Worm (Caenorhabditis elegans) whole organism, late embryonic: Measurements from ENCODE around the gene dnj-10.

Experiments used
- C08G9.2 ChIP-seq: sonication (generic microtip); optimal IDR thresholded peaks from 2 replicates; lab custom pipeline; 2016; ENCODE audit warnings: mild to moderate bottlenecking, missing genetic modification characterization, moderate library complexity, missing compliant biosample characterization
- F13H6.1 ChIP-seq: sonication (generic microtip); optimal IDR thresholded peaks from 2 replicates; lab custom pipeline; 2016; ENCODE audit warnings: missing genetic modification characterization, missing compliant biosample characterization
- K02D7.2 ChIP-seq: sonication (generic microtip); optimal IDR thresholded peaks from 2 replicates; lab custom pipeline; 2017; ENCODE audit warnings: mild to moderate bottlenecking, missing genetic modification characterization, missing compliant biosample characterization
- K09A11.1 ChIP-seq: sonication (generic microtip); optimal IDR thresholded peaks from 2 replicates; lab custom pipeline; 2017; ENCODE audit warnings: antibody characterized with exemption, mild to moderate bottlenecking, missing genetic modification characterization, missing compliant biosample characterization; ENCODE audit not compliant: insufficient read depth
- T23F11.4 ChIP-seq: fragments of 200-800 bp; sonication (Bioruptor generic); optimal IDR thresholded peaks from 2 replicates; lab custom pipeline; 2018; ENCODE audit warnings: mild to moderate bottlenecking, missing genetic modification characterization, missing compliant biosample characterization
- ahr-1 ChIP-seq: sonication (generic microtip); optimal IDR thresholded peaks from 2 replicates; lab custom pipeline; 2016; ENCODE audit warnings: missing genetic modification characterization, missing compliant biosample characterization
- ceh-24 ChIP-seq: sonication (generic microtip); optimal IDR thresholded peaks from 2 replicates; lab custom pipeline; 2016; ENCODE audit warnings: mild to moderate bottlenecking, missing genetic modification characterization, missing compliant biosample characterization
- ceh-30 ChIP-seq: fragments of 150-350 bp; optimal IDR thresholded peaks from 2 replicates; lab custom pipeline; 2014; ENCODE audit warnings: missing biosample characterization, missing genetic modification characterization
- ceh-34 ChIP-seq: sonication (generic microtip); optimal IDR thresholded peaks from 2 replicates; lab custom pipeline; 2016; ENCODE audit warnings: mild to moderate bottlenecking, missing genetic modification characterization, missing compliant biosample characterization
- ceh-45 ChIP-seq: fragments of 200-800 bp; sonication (Bioruptor generic); IDR thresholded peaks from 2 replicates; pipeline ENCODE4 v1.3.6; 2022; ENCODE audit warnings: missing genetic modification reagents, missing genetic modification characterization, missing compliant biosample characterization
- ceh-6 ChIP-seq: fragments of 200-800 bp; sonication (Bioruptor generic); optimal IDR thresholded peaks from 2 replicates; lab custom pipeline; 2018; ENCODE audit warnings: mild to moderate bottlenecking, missing genetic modification characterization, missing compliant biosample characterization
- ceh-9 ChIP-seq: sonication (generic microtip); optimal IDR thresholded peaks from 2 replicates; lab custom pipeline; 2016; ENCODE audit warnings: mild to moderate bottlenecking, missing genetic modification characterization, inconsistent platforms, missing compliant biosample characterization
- che-1 ChIP-seq: sonication (generic microtip); optimal IDR thresholded peaks from 2 replicates; lab custom pipeline; 2016; ENCODE audit warnings: mild to moderate bottlenecking, missing genetic modification characterization, missing compliant biosample characterization
- dve-1 ChIP-seq: sonication (generic microtip); optimal IDR thresholded peaks from 2 replicates; lab custom pipeline; 2017; ENCODE audit warnings: antibody characterized with exemption, mild to moderate bottlenecking, missing genetic modification characterization, missing compliant biosample characterization
- elt-2 ChIP-seq: sonication (generic microtip); optimal IDR thresholded peaks from 2 replicates; lab custom pipeline; 2016; ENCODE audit warnings: missing genetic modification reagents, missing genetic modification characterization, missing compliant biosample characterization
- fax-1 ChIP-seq: sonication (generic microtip); optimal IDR thresholded peaks from 2 replicates; lab custom pipeline; 2016; ENCODE audit warnings: missing genotype, missing genetic modification characterization, missing compliant biosample characterization
- fkh-10 ChIP-seq: fragments of 150-350 bp; optimal IDR thresholded peaks from 2 replicates; lab custom pipeline; 2014; ENCODE audit warnings: missing biosample characterization, missing genetic modification reagents, missing genetic modification characterization
- gmeb-2 ChIP-seq: sonication (generic microtip); optimal IDR thresholded peaks from 2 replicates; lab custom pipeline; 2016; ENCODE audit warnings: missing genetic modification characterization, inconsistent platforms, missing compliant biosample characterization
- hlh-6 ChIP-seq: sonication (generic microtip); optimal IDR thresholded peaks from 2 replicates; lab custom pipeline; 2016; ENCODE audit warnings: missing genotype, missing genetic modification characterization, missing compliant biosample characterization
- hlh-8 ChIP-seq: sonication (generic microtip); optimal IDR thresholded peaks from 2 replicates; lab custom pipeline; 2016; ENCODE audit warnings: missing genotype, missing genetic modification characterization, missing compliant biosample characterization
- lim-6 ChIP-seq: sonication (generic microtip); optimal IDR thresholded peaks from 2 replicates; lab custom pipeline; 2016; ENCODE audit warnings: missing genetic modification characterization, missing compliant biosample characterization
- lin-11 ChIP-seq: fragments of 200-800 bp; sonication (Bioruptor generic); optimal IDR thresholded peaks from 2 replicates; lab custom pipeline; 2018; ENCODE audit warnings: mild to moderate bottlenecking, missing genetic modification characterization, missing compliant biosample characterization
- mec-3 ChIP-seq: sonication (generic microtip); optimal IDR thresholded peaks from 2 replicates; lab custom pipeline; 2016; ENCODE audit warnings: borderline replicate concordance, missing genetic modification characterization, missing compliant biosample characterization
- pag-3 ChIP-seq: sonication (generic microtip); optimal IDR thresholded peaks from 2 replicates; lab custom pipeline; 2016; ENCODE audit warnings: missing compliant biosample characterization, missing genetic modification characterization, borderline replicate concordance
- pat-9 ChIP-seq: fragments of 200-800 bp; sonication (Bioruptor generic); optimal IDR thresholded peaks from 2 replicates; lab custom pipeline; 2018; ENCODE audit warnings: mild to moderate bottlenecking, missing genetic modification characterization, moderate library complexity, missing compliant biosample characterization
- pax-1 ChIP-seq: fragments of 150-350 bp; optimal IDR thresholded peaks from 2 replicates; lab custom pipeline; 2014; ENCODE audit warnings: missing biosample characterization, missing genetic modification characterization
- pha-2 ChIP-seq: sonication (generic microtip); optimal IDR thresholded peaks from 2 replicates; lab custom pipeline; 2017; ENCODE audit warnings: mild to moderate bottlenecking, missing genetic modification characterization, missing compliant biosample characterization
- ref-2 ChIP-seq: sonication (generic microtip); optimal IDR thresholded peaks from 2 replicates; lab custom pipeline; 2016; ENCODE audit warnings: missing genetic modification characterization, missing compliant biosample characterization
- sdc-2 ChIP-seq: sonication (generic microtip); optimal IDR thresholded peaks from 2 replicates; lab custom pipeline; 2016; ENCODE audit warnings: missing genotype, missing genetic modification characterization, missing compliant biosample characterization
- tbx-7 ChIP-seq: sonication (generic microtip); optimal IDR thresholded peaks from 2 replicates; lab custom pipeline; 2016; ENCODE audit warnings: missing genotype, missing genetic modification characterization, missing compliant biosample characterization
- unc-42 ChIP-seq: sonication (generic microtip); optimal IDR thresholded peaks from 2 replicates; lab custom pipeline; 2016; ENCODE audit warnings: missing genotype, missing genetic modification characterization, missing compliant biosample characterization
- ztf-16 ChIP-seq: sonication (generic microtip); optimal IDR thresholded peaks from 2 replicates; lab custom pipeline; 2017; ENCODE audit warnings: missing genetic modification characterization, missing compliant biosample characterization

The dnj-10 gene

ce11 chrIII:8609683-8610082 lies 21.3 kb upstream of the dnj-10 start, which contains the start of gene C06E1.9:
Gene C06E1.9 (minus strand): TSS chrIII:8609783.
- no peak for TF ChIP-seq pag-3 (tag; lab: Kevin White, UChicago)
- TF ChIP-seq K02D7.2 (tag; lab: Kevin White, UChicago) = no peak
- no peak for TF ChIP-seq mec-3 (tag; lab: Kevin White, UChicago)
- no peak for TF ChIP-seq unc-42
- no peak for TF ChIP-seq pha-2 (tag; lab: Kevin White, UChicago)
- TF ChIP-seq K09A11.1 (tag; lab: Kevin White, UChicago) = no peak
- TF ChIP-seq fax-1 (tag; lab: Kevin White, UChicago) = no peak
- TF ChIP-seq gmeb-2 (tag; lab: Kevin White, UChicago) = no peak
- TF ChIP-seq F13H6.1 (tag; lab: Kevin White, UChicago) = no peak
- TF ChIP-seq che-1 = no peak
- no peak for TF ChIP-seq ceh-6 (GFP tag; lab: Kevin White, UChicago)
- TF ChIP-seq ztf-16 = no peak
- TF ChIP-seq ahr-1 (tag; lab: Kevin White, UChicago) = no peak
- TF ChIP-seq pax-1 = no peak
- TF ChIP-seq fkh-10 (GFP tag; lab: Kevin White, UChicago) = no peak
- no peak for TF ChIP-seq hlh-6 (tag; lab: Kevin White, UChicago)
- TF ChIP-seq elt-2 = no peak

ce11 chrIII:8611282-8611681 lies 19.7 kb upstream of the dnj-10 start:
- TF ChIP-seq F13H6.1 (tag; lab: Kevin White, UChicago) = no peak
- no peak for TF ChIP-seq ceh-45 (GFP tag; lab: Robert Waterston, UW)
- no peak for TF ChIP-seq fkh-10 (GFP tag; lab: Kevin White, UChicago)
- no peak for TF ChIP-seq ceh-30 (tag; lab: Kevin White, UChicago)
- no peak for TF ChIP-seq C08G9.2 (tag; lab: Kevin White, UChicago)
- no peak for TF ChIP-seq dve-1 (tag; lab: Kevin White, UChicago)
- TF ChIP-seq ceh-24 (tag; lab: Kevin White, UChicago) = no peak
- TF ChIP-seq lin-11 = no peak
- no peak for TF ChIP-seq tbx-7 (tag; lab: Kevin White, UChicago)
- TF ChIP-seq pat-9 = no peak
- TF ChIP-seq hlh-8 (tag; lab: Kevin White, UChicago) = no peak

ce11 chrIII:8613573-8613972 lies 17.4 kb upstream of the dnj-10 start:
- TF ChIP-seq ref-2 (tag; lab: Kevin White, UChicago) = no peak
- TF ChIP-seq ceh-34 (tag; lab: Kevin White, UChicago) = no peak
- TF ChIP-seq ceh-24 (tag; lab: Kevin White, UChicago) = no peak
- no peak for TF ChIP-seq ceh-9
- no peak for TF ChIP-seq sdc-2
- no peak for TF ChIP-seq hlh-8 (tag; lab: Kevin White, UChicago)
- no peak for TF ChIP-seq lim-6 (tag; lab: Kevin White, UChicago)
- TF ChIP-seq gmeb-2 (tag; lab: Kevin White, UChicago) = no peak
- TF ChIP-seq mec-3 (tag; lab: Kevin White, UChicago) = no peak
- no peak for TF ChIP-seq C08G9.2 (tag; lab: Kevin White, UChicago)

ce11 chrIII:8614490-8614889 lies 16.5 kb upstream of the dnj-10 start, which contains the start of gene rha-2:
Gene rha-2 (minus strand): TSS chrIII:8614569.
- TF ChIP-seq ahr-1 (tag; lab: Kevin White, UChicago) (no peak), ref-2 (tag; lab: Kevin White, UChicago) (no peak), K02D7.2 (tag; lab: Kevin White, UChicago) (no peak), unc-42 (peak; percentile 47)
- TF ChIP-seq, all 69 proteins: peak for 1

ce11 chrIII:8616587-8616986 lies 14.4 kb upstream of the dnj-10 start, which contains the start of gene C06E1.11:
Gene C06E1.11 (minus strand): TSS chrIII:8616687.
- TF ChIP-seq T23F11.4 (GFP tag; lab: Kevin White, UChicago) (no peak), gmeb-2 (tag; lab: Kevin White, UChicago) (no peak)
- TF ChIP-seq, all 69 proteins: peak for 0
